Fruit fly (Drosophila melanogaster): Measurements from ENCODE around the gene CG10898.

DNA sequence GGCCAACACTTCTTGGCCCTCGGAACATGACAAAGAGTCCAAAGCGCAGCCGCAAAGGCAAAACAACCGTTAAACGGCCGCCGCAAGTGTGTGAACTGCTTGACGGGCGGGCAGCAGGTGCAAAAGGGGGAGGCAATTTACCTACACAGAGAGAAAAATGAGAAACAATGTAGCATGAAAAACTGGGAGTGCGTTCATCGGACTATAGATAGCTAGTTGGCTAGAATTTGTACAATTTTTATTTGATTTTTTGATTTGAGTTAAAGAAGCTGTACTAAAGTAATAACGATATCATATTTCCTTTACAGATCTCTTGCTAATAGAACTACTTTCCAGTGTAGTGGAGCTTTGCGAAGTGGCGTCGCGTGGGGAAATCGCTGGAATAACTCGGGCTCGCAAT, 37.9 kb downstream of the CG10898 start:
- no peak for TF ChIP-seq gl (tag; optimal IDR thresholded peaks at IDR 0.05)
- peak; percentile 58 for TF ChIP-seq CG12605 (GFP tag; IDR thresholded peaks at IDR 0.05)
- no peak for TF ChIP-seq Snoo (tag; optimal IDR thresholded peaks at IDR 0.05)
- TF ChIP-seq Pif1B (GFP tag; optimal IDR thresholded peaks at IDR 0.05): no peak
- peak; percentile 20 for TF ChIP-seq CG15710 (tag; optimal IDR thresholded peaks at IDR 0.05)
